Worm (Caenorhabditis elegans): ENCODE data around the gene wrk-1.
A peak's percentile ranks its signal among the peaks of the same experiment; 100 is the strongest.

The wrk-1 gene

ce11 chrX:8392539-8392996, at the start of gene wrk-1:
wrk-1 (minus strand) TSS chrX:8392589.
- peak; percentile 24 for TF ChIP-seq hmg-4 (GFP tag; optimal IDR thresholded peaks at IDR 0.05)
- TF ChIP-seq hnd-1 (tag; optimal IDR thresholded peaks at IDR 0.05), result no peak

ce11 chrX:8440001-8440735, 47.8 kb upstream of the wrk-1 start:
- no peak for TF ChIP-seq sea-1 (GFP tag; conservative IDR thresholded peaks at IDR 0.05)
- TF ChIP-seq tra-4 (tag; optimal IDR thresholded peaks at IDR 0.05), result no peak
- no peak for TF ChIP-seq F13C5.2 (tag; optimal IDR thresholded peaks at IDR 0.05)
- no peak for TF ChIP-seq ceh-36 (tag; optimal IDR thresholded peaks at IDR 0.05)
- no peak for TF ChIP-seq scrt-1 (GFP tag; IDR thresholded peaks at IDR 0.05)

- no peak for TF ChIP-seq aly-1 (tag; optimal IDR thresholded peaks at IDR 0.05)
- no peak for TF ChIP-seq ceh-13 (GFP tag; optimal IDR thresholded peaks at IDR 0.05)
- TF ChIP-seq hnd-1 (tag; optimal IDR thresholded peaks at IDR 0.05), result no peak
- no peak for TF ChIP-seq scrt-1 (GFP tag; IDR thresholded peaks at IDR 0.05)
- no peak for TF ChIP-seq ama-1 (optimal IDR thresholded peaks at IDR 0.05)
- TF ChIP-seq B0310.2 (tag; optimal IDR thresholded peaks at IDR 0.05), result no peak
- TF ChIP-seq sea-1 (GFP tag; conservative IDR thresholded peaks at IDR 0.05), result no peak
- no peak for TF ChIP-seq ets-7 (tag; optimal IDR thresholded peaks at IDR 0.05)
- TF ChIP-seq F13C5.2 (tag; optimal IDR thresholded peaks at IDR 0.05), result no peak
- no peak for TF ChIP-seq tbx-11 (GFP tag; IDR thresholded peaks at IDR 0.05)
These were observed 46.4 kb upstream of the wrk-1 start for ce11 chrX:8438756-8439155.

- TF ChIP-seq hmg-4 (GFP tag; optimal IDR thresholded peaks at IDR 0.05), result no peak
- no peak for TF ChIP-seq B0310.2 (tag; optimal IDR thresholded peaks at IDR 0.05)
- no peak for TF ChIP-seq flt-1 (GFP tag; IDR thresholded peaks at IDR 0.05)
- no peak for TF ChIP-seq ets-7 (tag; optimal IDR thresholded peaks at IDR 0.05)
- TF ChIP-seq aly-1 (tag; optimal IDR thresholded peaks at IDR 0.05), result no peak
- no peak for TF ChIP-seq F13C5.2 (tag; optimal IDR thresholded peaks at IDR 0.05)
- no peak for TF ChIP-seq pes-1 (GFP tag; IDR thresholded peaks at IDR 0.05)
- no peak for TF ChIP-seq ama-1 (optimal IDR thresholded peaks at IDR 0.05)
- TF ChIP-seq hmbx-1 (tag; optimal IDR thresholded peaks at IDR 0.05), result no peak
- no peak for TF ChIP-seq sea-1 (GFP tag; conservative IDR thresholded peaks at IDR 0.05)
- no peak for TF ChIP-seq scrt-1 (GFP tag; IDR thresholded peaks at IDR 0.05)
- TF ChIP-seq ceh-13 (GFP tag; optimal IDR thresholded peaks at IDR 0.05), result no peak
- TF ChIP-seq hnd-1 (tag; optimal IDR thresholded peaks at IDR 0.05), result no peak
- no peak for TF ChIP-seq tra-4 (tag; optimal IDR thresholded peaks at IDR 0.05)
- TF ChIP-seq tbx-11 (GFP tag; IDR thresholded peaks at IDR 0.05), result no peak
- no peak for TF ChIP-seq ceh-36 (tag; optimal IDR thresholded peaks at IDR 0.05)
- TF ChIP-seq tbx-37 (GFP tag; conservative IDR thresholded peaks at IDR 0.05), result no peak
These were observed 40.0 kb upstream of the wrk-1 start, which contains the start of gene kin-9 for ce11 chrX:8432361-8432760. kin-9 (plus strand) TSS chrX:8432661.

ce11 chrX:8429503-8429902, 37.1 kb upstream of the wrk-1 start:
- TF ChIP-seq pes-1 (GFP tag; IDR thresholded peaks at IDR 0.05) (no peak), ceh-36 (tag; optimal IDR thresholded peaks at IDR 0.05) (no peak), hnd-1 (tag; optimal IDR thresholded peaks at IDR 0.05) (no peak), ama-1 (optimal IDR thresholded peaks at IDR 0.05) (no peak), tbx-37 (GFP tag; conservative IDR thresholded peaks at IDR 0.05) (no peak), scrt-1 (GFP tag; IDR thresholded peaks at IDR 0.05) (no peak), B0310.2 (tag; optimal IDR thresholded peaks at IDR 0.05) (no peak), sea-1 (GFP tag; conservative IDR thresholded peaks at IDR 0.05) (no peak), tra-4 (tag; optimal IDR thresholded peaks at IDR 0.05) (no peak)

ce11 chrX:8428319-8428888, 36.0 kb upstream of the wrk-1 start, which contains the start of gene F08F1.3:
F08F1.3 (plus strand) TSS chrX:8428838.
- TF ChIP-seq tbx-37 (GFP tag; conservative IDR thresholded peaks at IDR 0.05) (no peak), hnd-1 (tag; optimal IDR thresholded peaks at IDR 0.05) (no peak), hmg-4 (GFP tag; optimal IDR thresholded peaks at IDR 0.05) (no peak), flt-1 (GFP tag; IDR thresholded peaks at IDR 0.05) (no peak), sea-1 (GFP tag; conservative IDR thresholded peaks at IDR 0.05) (no peak), pes-1 (GFP tag; IDR thresholded peaks at IDR 0.05) (no peak), scrt-1 (GFP tag; IDR thresholded peaks at IDR 0.05) (no peak), ets-7 (tag; optimal IDR thresholded peaks at IDR 0.05) (no peak), ceh-36 (tag; optimal IDR thresholded peaks at IDR 0.05) (no peak), ceh-13 (GFP tag; optimal IDR thresholded peaks at IDR 0.05) (no peak), tra-4 (tag; optimal IDR thresholded peaks at IDR 0.05) (no peak), hmbx-1 (tag; optimal IDR thresholded peaks at IDR 0.05) (no peak), F13C5.2 (tag; optimal IDR thresholded peaks at IDR 0.05) (no peak), ama-1 (optimal IDR thresholded peaks at IDR 0.05) (no peak), tbx-11 (GFP tag; IDR thresholded peaks at IDR 0.05) (no peak), aly-1 (tag; optimal IDR thresholded peaks at IDR 0.05) (no peak)

ce11 chrX:8426160-8426712, 33.8 kb upstream of the wrk-1 start:
- TF ChIP-seq ets-7 (tag; optimal IDR thresholded peaks at IDR 0.05), result no peak
- no peak for TF ChIP-seq aly-1 (tag; optimal IDR thresholded peaks at IDR 0.05)

- TF ChIP-seq ama-1 (optimal IDR thresholded peaks at IDR 0.05) (no peak), ceh-13 (GFP tag; optimal IDR thresholded peaks at IDR 0.05) (no peak), hnd-1 (tag; optimal IDR thresholded peaks at IDR 0.05) (no peak), hmbx-1 (tag; optimal IDR thresholded peaks at IDR 0.05) (no peak), ceh-36 (tag; optimal IDR thresholded peaks at IDR 0.05) (no peak), aly-1 (tag; optimal IDR thresholded peaks at IDR 0.05) (no peak), hmg-4 (GFP tag; optimal IDR thresholded peaks at IDR 0.05) (no peak), ets-7 (tag; optimal IDR thresholded peaks at IDR 0.05) (no peak), F13C5.2 (tag; optimal IDR thresholded peaks at IDR 0.05) (no peak), tbx-11 (GFP tag; IDR thresholded peaks at IDR 0.05) (no peak), sea-1 (GFP tag; conservative IDR thresholded peaks at IDR 0.05) (no peak), scrt-1 (GFP tag; IDR thresholded peaks at IDR 0.05) (no peak), tbx-37 (GFP tag; conservative IDR thresholded peaks at IDR 0.05) (no peak), pes-1 (GFP tag; IDR thresholded peaks at IDR 0.05) (no peak), B0310.2 (tag; optimal IDR thresholded peaks at IDR 0.05) (no peak), tra-4 (tag; optimal IDR thresholded peaks at IDR 0.05) (no peak), flt-1 (GFP tag; IDR thresholded peaks at IDR 0.05) (no peak)
These were observed 31.9 kb upstream of the wrk-1 start for ce11 chrX:8424286-8424685.

All from whole organism, early embryonic.